Worm (Caenorhabditis elegans) whole organism, midembryonic: Measurements from ENCODE around the gene gst-12.

Source experiments
- cog-1 ChIP-seq: sonication (generic microtip); optimal IDR thresholded peaks from 2 replicates; lab custom pipeline; 2016; ENCODE audit warnings: missing genetic modification characterization, missing compliant biosample characterization
- flt-1 ChIP-seq: fragments of 200-800 bp; sonication (Bioruptor generic); IDR thresholded peaks from 2 replicates; pipeline ENCODE4 v1.3.6; 2022; ENCODE audit warnings: missing genetic modification characterization, missing compliant biosample characterization
- klf-2 ChIP-seq: fragments of 200-800 bp; sonication (Bioruptor generic); conservative IDR thresholded peaks from 2 replicates; pipeline ENCODE4 v1.3.6; 2022; ENCODE audit warnings: missing genetic modification reagents, missing genetic modification characterization, missing compliant biosample characterization
- med-1 ChIP-seq: sonication (generic microtip); optimal IDR thresholded peaks from 2 replicates; lab custom pipeline; 2017; ENCODE audit warnings: missing genetic modification characterization, mild to moderate bottlenecking, missing compliant biosample characterization, antibody characterized with exemption, missing genetic modification reagents; ENCODE audit not compliant: insufficient read depth
- ref-1 ChIP-seq: fragments of 200-800 bp; sonication (Bioruptor generic); conservative IDR thresholded peaks from 2 replicates; pipeline ENCODE4 v1.3.6; 2022; ENCODE audit warnings: missing genetic modification reagents, missing genetic modification characterization, missing compliant biosample characterization
- tab-1 ChIP-seq: fragments of 200-800 bp; sonication (Bioruptor generic); IDR thresholded peaks from 2 replicates; pipeline ENCODE4 v1.3.6; 2022; ENCODE audit warnings: missing genetic modification characterization, missing compliant biosample characterization
- ztf-23 ChIP-seq: fragments of 200-800 bp; sonication (Bioruptor generic); IDR thresholded peaks from 2 replicates; pipeline ENCODE4 v1.3.6; 2022; ENCODE audit warnings: missing genetic modification reagents, missing genetic modification characterization, missing compliant biosample characterization
- ztf-29 ChIP-seq: fragments of 200-800 bp; sonication (Bioruptor generic); IDR thresholded peaks from 2 replicates; pipeline ENCODE4 v1.3.6; 2022; ENCODE audit warnings: missing genetic modification reagents, missing genetic modification characterization, missing compliant biosample characterization

DNA sequence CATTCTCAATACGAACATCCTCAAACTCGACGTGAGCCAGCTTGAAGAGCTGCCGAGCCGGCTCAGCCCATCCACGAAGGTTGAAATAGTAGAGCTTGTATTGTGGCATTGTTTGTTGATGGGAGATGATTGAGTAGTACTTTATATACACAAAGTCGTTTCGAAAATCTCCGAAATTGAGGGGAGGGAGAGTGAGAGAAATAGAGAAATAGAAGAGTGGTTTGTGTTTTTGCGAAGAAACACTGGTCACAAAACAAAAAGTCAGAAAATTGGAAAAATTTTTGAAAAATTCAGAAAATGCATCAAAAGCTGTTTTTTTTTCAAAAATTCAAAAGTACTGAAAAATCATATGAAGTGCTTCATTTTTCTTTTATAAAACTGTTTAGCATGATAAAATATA is 6.7 kb downstream of the gst-12 start, which contains the start of gene gst-24:
- no peak for TF ChIP-seq ztf-29
- TF ChIP-seq flt-1, result no peak
- TF ChIP-seq cog-1 (tag; lab: Kevin White, UChicago), result no peak
- TF ChIP-seq ref-1 (GFP tag; lab: Robert Waterston, UW), result no peak
- TF ChIP-seq klf-2 (GFP tag; lab: Robert Waterston, UW), result no peak
- TF ChIP-seq ztf-23 (GFP tag; lab: Robert Waterston, UW), result no peak
- TF ChIP-seq tab-1 (GFP tag; lab: Robert Waterston, UW), result no peak
- no peak for TF ChIP-seq med-1 (GFP tag; lab: Kevin White, UChicago)
